Worm (Caenorhabditis elegans) whole organism, late embryonic: ENCODE results near the gene cca-1.

Experiments used
- C08G9.2 ChIP-seq: sonication (generic microtip); optimal IDR thresholded peaks from 2 replicates; lab custom pipeline; 2016; ENCODE audit warnings: mild to moderate bottlenecking, missing genetic modification characterization, moderate library complexity, missing compliant biosample characterization
- C38D4.7 ChIP-seq: fragments of 200-800 bp; sonication (Bioruptor generic); optimal IDR thresholded peaks from 2 replicates; lab custom pipeline; 2018; ENCODE audit warnings: mild to moderate bottlenecking, missing genetic modification characterization, moderate library complexity, missing compliant biosample characterization
- K09A11.1 ChIP-seq: sonication (generic microtip); optimal IDR thresholded peaks from 2 replicates; lab custom pipeline; 2017; ENCODE audit warnings: antibody characterized with exemption, mild to moderate bottlenecking, missing genetic modification characterization, missing compliant biosample characterization; ENCODE audit not compliant: insufficient read depth
- ama-1 ChIP-seq: fragments of 150-350 bp; optimal IDR thresholded peaks from 2 replicates; lab custom pipeline; 2014
- ceh-18 ChIP-seq: sonication (generic microtip); optimal IDR thresholded peaks from 2 replicates; lab custom pipeline; 2016; ENCODE audit warnings: missing genetic modification characterization, missing compliant biosample characterization
- ceh-19 ChIP-seq: fragments of 200-800 bp; sonication (Bioruptor generic); optimal IDR thresholded peaks from 2 replicates; lab custom pipeline; 2018; ENCODE audit warnings: mild to moderate bottlenecking, missing genetic modification characterization, missing compliant biosample characterization
- ceh-2 ChIP-seq: sonication (generic microtip); optimal IDR thresholded peaks from 2 replicates; lab custom pipeline; 2016; ENCODE audit warnings: missing genotype, missing genetic modification characterization, missing compliant biosample characterization
- ceh-22 ChIP-seq: sonication (generic microtip); optimal IDR thresholded peaks from 2 replicates; lab custom pipeline; 2017; ENCODE audit warnings: missing biosample characterization, missing genetic modification characterization
- ceh-30 ChIP-seq: fragments of 150-350 bp; optimal IDR thresholded peaks from 2 replicates; lab custom pipeline; 2014; ENCODE audit warnings: missing biosample characterization, missing genetic modification characterization
- ceh-31 ChIP-seq: sonication (generic microtip); optimal IDR thresholded peaks from 2 replicates; lab custom pipeline; 2016; ENCODE audit warnings: missing genetic modification characterization, missing compliant biosample characterization
- ceh-45 ChIP-seq: fragments of 200-800 bp; sonication (Bioruptor generic); IDR thresholded peaks from 2 replicates; pipeline ENCODE4 v1.3.6; 2022; ENCODE audit warnings: missing genetic modification reagents, missing genetic modification characterization, missing compliant biosample characterization
- ceh-6 ChIP-seq: fragments of 200-800 bp; sonication (Bioruptor generic); optimal IDR thresholded peaks from 2 replicates; lab custom pipeline; 2018; ENCODE audit warnings: mild to moderate bottlenecking, missing genetic modification characterization, missing compliant biosample characterization
- ceh-9 ChIP-seq: sonication (generic microtip); optimal IDR thresholded peaks from 2 replicates; lab custom pipeline; 2016; ENCODE audit warnings: mild to moderate bottlenecking, missing genetic modification characterization, inconsistent platforms, missing compliant biosample characterization
- che-1 ChIP-seq: sonication (generic microtip); optimal IDR thresholded peaks from 2 replicates; lab custom pipeline; 2016; ENCODE audit warnings: mild to moderate bottlenecking, missing genetic modification characterization, missing compliant biosample characterization
- elt-2 ChIP-seq: sonication (generic microtip); optimal IDR thresholded peaks from 2 replicates; lab custom pipeline; 2016; ENCODE audit warnings: missing genetic modification reagents, missing genetic modification characterization, missing compliant biosample characterization
- ets-4 ChIP-seq: sonication (generic microtip); optimal IDR thresholded peaks from 2 replicates; lab custom pipeline; 2016; ENCODE audit warnings: missing genetic modification characterization, missing compliant biosample characterization
- fkh-6 ChIP-seq: sonication (generic microtip); optimal IDR thresholded peaks from 2 replicates; lab custom pipeline; 2016; ENCODE audit warnings: missing genetic modification characterization, missing compliant biosample characterization
- hlh-13 ChIP-seq: fragments of 200-800 bp; sonication (Bioruptor generic); optimal IDR thresholded peaks from 2 replicates; lab custom pipeline; 2018; ENCODE audit warnings: mild to moderate bottlenecking, missing genetic modification characterization, missing compliant biosample characterization
- hlh-30 ChIP-seq: sonication (generic microtip); optimal IDR thresholded peaks from 2 replicates; lab custom pipeline; 2017; ENCODE audit warnings: antibody characterized with exemption, missing genetic modification characterization, missing compliant biosample characterization; ENCODE audit not compliant: insufficient read depth
- hlh-6 ChIP-seq: sonication (generic microtip); optimal IDR thresholded peaks from 2 replicates; lab custom pipeline; 2016; ENCODE audit warnings: missing genotype, missing genetic modification characterization, missing compliant biosample characterization
- lin-11 ChIP-seq: fragments of 200-800 bp; sonication (Bioruptor generic); optimal IDR thresholded peaks from 2 replicates; lab custom pipeline; 2018; ENCODE audit warnings: mild to moderate bottlenecking, missing genetic modification characterization, missing compliant biosample characterization
- madf-2 ChIP-seq: sonication (generic microtip); optimal IDR thresholded peaks from 2 replicates; lab custom pipeline; 2017; ENCODE audit warnings: missing genetic modification characterization, missing compliant biosample characterization
- mec-3 ChIP-seq: sonication (generic microtip); optimal IDR thresholded peaks from 2 replicates; lab custom pipeline; 2016; ENCODE audit warnings: borderline replicate concordance, missing genetic modification characterization, missing compliant biosample characterization
- npax-4 ChIP-seq: sonication (generic microtip); optimal IDR thresholded peaks from 2 replicates; lab custom pipeline; 2016; ENCODE audit warnings: missing genetic modification characterization, missing compliant biosample characterization
- odd-2 ChIP-seq: sonication (generic microtip); optimal IDR thresholded peaks from 2 replicates; lab custom pipeline; 2017; ENCODE audit warnings: antibody characterized with exemption, mild to moderate bottlenecking, missing genetic modification characterization, missing compliant biosample characterization
- pax-1 ChIP-seq: fragments of 150-350 bp; optimal IDR thresholded peaks from 2 replicates; lab custom pipeline; 2014; ENCODE audit warnings: missing biosample characterization, missing genetic modification characterization
- pqm-1 ChIP-seq: sonication (generic microtip); optimal IDR thresholded peaks from 2 replicates; lab custom pipeline; 2016; ENCODE audit warnings: missing genetic modification characterization, missing compliant biosample characterization
- sdc-2 ChIP-seq: sonication (generic microtip); optimal IDR thresholded peaks from 2 replicates; lab custom pipeline; 2016; ENCODE audit warnings: missing genotype, missing genetic modification characterization, missing compliant biosample characterization
- syd-9 ChIP-seq: sonication (generic microtip); optimal IDR thresholded peaks from 2 replicates; lab custom pipeline; 2016; ENCODE audit warnings: mild to moderate bottlenecking, missing genetic modification characterization, moderate library complexity, missing compliant biosample characterization
- ttx-3 ChIP-seq: sonication (generic microtip); optimal IDR thresholded peaks from 2 replicates; lab custom pipeline; 2016; ENCODE audit warnings: missing genetic modification reagents, missing genetic modification characterization, missing compliant biosample characterization
- unc-42 ChIP-seq: sonication (generic microtip); optimal IDR thresholded peaks from 2 replicates; lab custom pipeline; 2016; ENCODE audit warnings: missing genotype, missing genetic modification characterization, missing compliant biosample characterization
- unc-86 ChIP-seq: sonication (generic microtip); optimal IDR thresholded peaks from 2 replicates; lab custom pipeline; 2016; ENCODE audit warnings: missing genetic modification characterization, missing compliant biosample characterization

cca-1 gene

DNA sequence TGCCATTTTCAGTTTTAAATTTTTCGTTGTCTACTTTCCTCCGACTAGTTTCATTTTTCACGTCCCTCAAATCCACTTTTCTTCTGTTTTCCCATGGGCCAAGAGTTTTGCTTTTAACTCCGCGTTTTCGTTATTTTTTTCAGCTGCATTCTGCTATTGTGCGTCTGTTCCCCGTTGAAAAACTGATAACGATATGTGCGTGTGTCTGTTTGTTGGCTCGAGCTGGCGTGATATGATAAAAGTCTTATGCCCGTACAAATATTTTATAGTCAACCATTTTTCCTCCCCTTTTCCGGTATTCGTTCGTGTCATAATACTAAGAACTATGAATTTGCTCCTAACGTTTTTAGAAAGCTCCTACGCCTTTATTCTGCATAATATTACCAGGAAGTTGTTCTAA is 26.1 kb upstream of the cca-1 start:
- TF ChIP-seq lin-11 (tag; lab: Kevin White, UChicago) (no peak), hlh-13 (GFP tag; lab: Kevin White, UChicago) (no peak), elt-2 (peak; percentile 7), mec-3 (tag; lab: Kevin White, UChicago) (no peak), odd-2 (no peak)

DNA sequence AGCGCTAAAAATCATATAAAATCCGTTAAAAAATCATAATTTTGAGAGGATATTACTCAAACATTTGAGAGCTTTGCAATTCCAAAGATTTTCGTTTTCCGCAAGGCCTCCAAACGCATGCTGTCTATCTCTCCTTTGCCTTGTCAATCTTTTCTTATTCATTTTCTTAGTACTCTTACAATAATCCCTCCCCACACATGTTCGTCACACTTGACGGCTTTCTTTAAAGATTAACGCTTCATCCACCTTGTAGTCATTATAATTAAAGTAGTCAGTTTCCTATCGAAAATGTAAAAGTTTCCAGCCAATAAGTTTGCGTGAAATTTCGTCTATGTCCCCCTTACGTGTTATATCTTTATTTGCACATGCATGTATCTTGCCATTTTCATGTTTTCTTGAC is 24.4 kb upstream of the cca-1 start:
- TF ChIP-seq ceh-9 (no peak), hlh-13 (GFP tag; lab: Kevin White, UChicago) (no peak), ceh-30 (no peak), K09A11.1 (tag; lab: Kevin White, UChicago) (no peak), ceh-45 (no peak)

DNA sequence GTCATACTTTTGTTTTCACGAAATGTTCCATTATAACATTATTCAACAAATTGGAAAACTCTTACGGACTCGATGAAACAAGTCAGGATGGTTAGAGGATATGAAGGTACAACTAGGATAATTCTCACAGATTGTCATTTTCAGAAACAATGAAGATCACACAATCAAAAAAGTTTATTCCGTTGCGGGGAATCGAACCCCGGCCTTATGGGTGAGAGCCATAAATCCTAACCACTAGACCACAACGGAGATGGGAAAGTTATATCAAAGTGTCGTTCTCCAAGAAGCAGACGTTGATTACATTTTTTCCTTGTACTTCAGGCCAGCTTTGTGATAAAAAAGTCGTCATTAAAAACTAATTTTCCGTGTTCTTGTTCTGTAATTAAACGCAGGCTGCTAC is 22.4 kb upstream of the cca-1 start:
- TF ChIP-seq ama-1 (lab: Kevin White, UChicago) (no peak), che-1 (tag; lab: Kevin White, UChicago) (no peak), elt-2 (no peak)

DNA sequence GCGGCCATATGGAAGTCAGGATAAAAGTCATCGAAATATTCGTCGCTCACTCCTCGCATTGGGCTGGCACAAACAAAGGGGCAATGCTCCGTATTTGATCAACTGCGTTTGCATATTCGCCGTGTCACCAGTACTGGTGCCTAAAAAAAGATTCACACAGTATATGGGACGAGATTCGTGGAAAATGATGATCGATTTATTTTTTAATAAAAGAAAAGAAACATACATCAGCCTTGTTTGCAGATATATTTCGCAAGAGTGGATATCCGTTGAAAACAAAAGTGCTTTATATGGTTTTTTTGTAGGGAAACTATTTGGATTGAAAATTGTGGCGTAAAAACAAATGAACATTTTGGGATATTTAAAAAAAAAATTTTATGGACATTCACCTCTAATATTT is 21.9 kb upstream of the cca-1 start, which contains the start of gene latd-1:
latd-1 (minus strand) TSS at position 101 of the 400 bp plus-strand sequence.
- TF ChIP-seq ceh-18 (tag; lab: Kevin White, UChicago) (no peak), ceh-2 (tag; lab: Kevin White, UChicago) (no peak), che-1 (tag; lab: Kevin White, UChicago) (no peak), C38D4.7 (no peak), ceh-22 (tag; lab: Kevin White, UChicago) (no peak), syd-9 (tag; lab: Kevin White, UChicago) (no peak), hlh-30 (tag; lab: Kevin White, UChicago) (no peak), sdc-2 (tag; lab: Kevin White, UChicago) (no peak), unc-86 (tag; lab: Kevin White, UChicago) (no peak), unc-42 (tag; lab: Kevin White, UChicago) (no peak)

DNA sequence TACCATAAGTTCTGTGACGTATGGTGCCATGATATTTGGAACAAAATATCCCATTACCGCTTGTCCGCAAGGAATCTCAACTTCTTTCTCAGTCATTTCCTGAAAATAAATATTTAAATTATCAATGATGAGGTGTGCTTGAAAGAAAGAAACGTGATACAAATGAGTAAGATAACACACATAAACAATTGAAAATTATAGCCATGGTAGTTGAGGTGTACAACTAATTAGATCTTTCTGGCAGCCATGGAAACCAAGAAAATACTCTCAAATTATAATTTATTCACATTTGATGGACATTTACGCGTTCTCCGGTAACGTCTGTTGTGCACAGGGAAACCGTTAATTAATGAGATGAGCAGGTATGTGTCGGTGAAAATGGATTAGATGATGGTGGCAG is 16.5 kb upstream of the cca-1 start, which contains the start of gene C39D10.5:
C39D10.5 (minus strand) TSS at position 101 of the 400 bp plus-strand sequence.
- TF ChIP-seq elt-2 (no peak), ttx-3 (tag; lab: Kevin White, UChicago) (no peak), mec-3 (tag; lab: Kevin White, UChicago) (no peak), K09A11.1 (tag; lab: Kevin White, UChicago) (no peak), ceh-19 (GFP tag; lab: Kevin White, UChicago) (no peak), ceh-18 (tag; lab: Kevin White, UChicago) (no peak), pax-1 (tag; lab: Kevin White, UChicago) (no peak)

DNA sequence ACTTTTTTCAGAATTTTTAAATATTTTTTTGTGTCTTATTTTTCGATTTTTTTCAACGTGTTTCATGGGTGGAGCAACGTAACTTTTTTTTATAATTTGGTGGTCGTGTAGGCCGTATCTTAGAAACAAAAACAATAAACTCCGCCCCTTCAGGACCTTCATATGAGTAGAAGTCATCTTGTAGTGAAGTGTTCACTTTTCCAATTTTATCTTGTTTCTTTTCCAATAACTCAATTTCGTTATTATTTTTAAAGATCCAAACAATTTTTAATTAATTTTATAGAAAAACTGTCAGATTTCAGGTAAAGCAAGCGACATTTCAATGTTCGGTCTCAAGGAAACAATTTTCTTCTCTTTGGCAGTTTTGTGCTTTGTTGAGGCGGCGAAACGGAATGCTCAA is 13.2 kb upstream of the cca-1 start, which contains the start of gene C39D10.2:
C39D10.2 (plus strand) TSS at position 301 of the 400 bp plus-strand sequence.
- TF ChIP-seq ceh-2 (tag; lab: Kevin White, UChicago), result no peak
- no peak for TF ChIP-seq ceh-22 (tag; lab: Kevin White, UChicago)
- no peak for TF ChIP-seq madf-2 (tag; lab: Kevin White, UChicago)
- no peak for TF ChIP-seq syd-9 (tag; lab: Kevin White, UChicago)
- TF ChIP-seq C08G9.2 (tag; lab: Kevin White, UChicago), result no peak
- no peak for TF ChIP-seq ets-4 (tag; lab: Kevin White, UChicago)
- no peak for TF ChIP-seq ceh-6 (GFP tag; lab: Kevin White, UChicago)

DNA sequence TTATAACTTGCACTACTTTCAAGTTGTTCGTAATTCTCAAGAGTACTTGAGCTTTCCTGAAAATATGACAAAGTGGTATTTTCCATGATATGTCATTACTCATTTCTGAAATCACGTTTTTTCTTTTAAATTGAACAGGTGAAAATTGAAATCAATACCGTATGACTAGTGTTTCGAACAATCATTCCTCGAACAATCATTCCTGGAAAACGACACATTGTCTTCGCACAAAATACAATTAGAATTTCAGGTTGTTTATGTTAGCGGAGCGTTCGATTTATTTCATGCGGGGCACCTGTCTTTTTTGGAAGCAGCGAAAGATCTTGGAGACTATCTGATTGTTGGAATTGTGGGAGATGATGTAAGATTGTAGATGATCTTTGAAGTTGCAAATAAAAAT is 10.4 kb upstream of the cca-1 start:
- TF ChIP-seq pqm-1 (tag; lab: Kevin White, UChicago), result no peak
- TF ChIP-seq unc-42 (tag; lab: Kevin White, UChicago), result no peak
- TF ChIP-seq pax-1 (tag; lab: Kevin White, UChicago), result no peak
- TF ChIP-seq sdc-2 (tag; lab: Kevin White, UChicago), result no peak
- no peak for TF ChIP-seq syd-9 (tag; lab: Kevin White, UChicago)
- TF ChIP-seq ceh-31 (tag; lab: Kevin White, UChicago), result no peak
- TF ChIP-seq hlh-6 (tag; lab: Kevin White, UChicago), result no peak
- TF ChIP-seq ceh-19 (GFP tag; lab: Kevin White, UChicago), result no peak
- TF ChIP-seq fkh-6 (tag; lab: Kevin White, UChicago), result no peak
- no peak for TF ChIP-seq npax-4 (tag; lab: Kevin White, UChicago)
